Worm (Caenorhabditis elegans) whole organism, young adult: ENCODE data around the gene F52C9.3.

Experiments
- B0261.1 ChIP-seq: sonication (generic microtip); optimal IDR thresholded peaks from 2 replicates; lab custom pipeline; 2016; ENCODE audit warnings: mild to moderate bottlenecking, missing genetic modification characterization, moderate library complexity, missing compliant biosample characterization
- B0336.3 ChIP-seq: fragments of 200-800 bp; sonication (Bioruptor generic); IDR thresholded peaks from 2 replicates; pipeline ENCODE4 v1.3.6; 2022; ENCODE audit warnings: missing genetic modification characterization, missing compliant biosample characterization
- F39B2.1 ChIP-seq: fragments of 200-800 bp; sonication (Bioruptor generic); IDR thresholded peaks from 2 replicates; pipeline ENCODE4 v1.3.6; 2022; ENCODE audit warnings: missing genetic modification reagents, missing genetic modification characterization, missing compliant biosample characterization
- F49E8.2 ChIP-seq: sonication (generic microtip); optimal IDR thresholded peaks from 3 replicates; lab custom pipeline; 2017; ENCODE audit warnings: missing genetic modification characterization, mild to moderate bottlenecking, missing compliant biosample characterization, antibody characterized with exemption, moderate library complexity; ENCODE audit not compliant: insufficient read depth
- F55B11.4 ChIP-seq: sonication (generic microtip); optimal IDR thresholded peaks from 2 replicates; lab custom pipeline; 2016; ENCODE audit warnings: missing compliant biosample characterization, missing genetic modification characterization, borderline replicate concordance; ENCODE audit not compliant: insufficient read depth
- F57C9.4 ChIP-seq: sonication (generic microtip); optimal IDR thresholded peaks from 2 replicates; lab custom pipeline; 2017; ENCODE audit warnings: mild to moderate bottlenecking, missing genetic modification characterization, missing compliant biosample characterization
- K12H6.12 ChIP-seq: fragments of 200-800 bp; sonication (Bioruptor generic); optimal IDR thresholded peaks from 2 replicates; lab custom pipeline; 2018; ENCODE audit warnings: mild to moderate bottlenecking, missing genetic modification characterization, missing compliant biosample characterization
- Y53F4B.3 ChIP-seq: fragments of 200-800 bp; sonication (Bioruptor generic); IDR thresholded peaks from 2 replicates; pipeline ENCODE4 v1.3.6; 2022; ENCODE audit warnings: missing genetic modification reagents, missing genetic modification characterization, missing compliant biosample characterization
- Y53G8AR.9 ChIP-seq: fragments of 200-800 bp; sonication (Bioruptor generic); conservative IDR thresholded peaks from 2 replicates; pipeline ENCODE4 v1.3.6; 2022; ENCODE audit warnings: missing genetic modification reagents, missing genetic modification characterization, missing compliant biosample characterization
- Y79H2A.3 ChIP-seq: fragments of 200-800 bp; sonication (Bioruptor generic); conservative IDR thresholded peaks from 2 replicates; pipeline ENCODE4 v1.3.6; 2022; ENCODE audit warnings: missing genetic modification reagents, missing genetic modification characterization, missing compliant biosample characterization
- Y95B8A.8 ChIP-seq: fragments of 200-800 bp; sonication (Bioruptor generic); IDR thresholded peaks from 2 replicates; pipeline ENCODE4 v1.3.6; 2022; ENCODE audit warnings: missing genetic modification reagents, missing genetic modification characterization, missing compliant biosample characterization
- ama-1 ChIP-seq, 3 experiments: fragments of 150-350 bp in 1 of 3; sonication (generic microtip) in 2 of 3; optimal IDR thresholded peaks; 2 replicates each; lab custom pipeline; 2014 to 2018; ENCODE audit warnings: missing biosample characterization in 2 of 3, missing genetic modification characterization in 2 of 3, missing genetic modification reagents in 2 of 3
- aptf-2 ChIP-seq: fragments of 200-800 bp; sonication (Bioruptor generic); conservative IDR thresholded peaks from 2 replicates; pipeline ENCODE4 v1.3.6; 2022; ENCODE audit warnings: missing genetic modification reagents, missing genetic modification characterization, missing compliant biosample characterization
- attf-3 ChIP-seq: fragments of 200-800 bp; sonication (Bioruptor generic); conservative IDR thresholded peaks from 2 replicates; pipeline ENCODE4 v1.3.6; 2022; ENCODE audit warnings: missing genetic modification reagents, missing genetic modification characterization, missing compliant biosample characterization
- attf-5 ChIP-seq: fragments of 200-800 bp; sonication (Bioruptor generic); optimal IDR thresholded peaks from 2 replicates; lab custom pipeline; 2018; ENCODE audit warnings: mild to moderate bottlenecking, missing genetic modification characterization, missing compliant biosample characterization
- cebp-2 ChIP-seq: fragments of 200-800 bp; sonication (Bioruptor generic); IDR thresholded peaks from 2 replicates; pipeline ENCODE4 v1.3.6; 2022; ENCODE audit warnings: missing genetic modification characterization, missing compliant biosample characterization
- ceh-27 ChIP-seq: fragments of 200-800 bp; sonication (Bioruptor generic); optimal IDR thresholded peaks from 2 replicates; lab custom pipeline; 2018; ENCODE audit warnings: mild to moderate bottlenecking, missing genetic modification characterization, moderate library complexity, missing compliant biosample characterization
- ceh-40 ChIP-seq: fragments of 200-800 bp; sonication (Bioruptor generic); IDR thresholded peaks from 2 replicates; pipeline ENCODE4 v1.3.6; 2022; ENCODE audit warnings: missing genetic modification characterization, missing compliant biosample characterization
- ceh-91 ChIP-seq: fragments of 200-800 bp; sonication (Bioruptor generic); IDR thresholded peaks from 2 replicates; pipeline ENCODE4 v1.3.6; 2022; ENCODE audit warnings: missing genetic modification reagents, missing genetic modification characterization, missing compliant biosample characterization
- die-1 ChIP-seq: sonication (generic microtip); optimal IDR thresholded peaks from 2 replicates; lab custom pipeline; 2016; ENCODE audit warnings: missing genotype, mild to moderate bottlenecking, missing genetic modification characterization, missing compliant biosample characterization
- egl-18 ChIP-seq: fragments of 200-800 bp; sonication (Bioruptor generic); IDR thresholded peaks from 2 replicates; pipeline ENCODE4 v1.3.6; 2022; ENCODE audit warnings: missing genetic modification reagents, missing genetic modification characterization, missing compliant biosample characterization
- egl-44 ChIP-seq: fragments of 200-800 bp; sonication (Bioruptor generic); IDR thresholded peaks from 2 replicates; pipeline ENCODE4 v1.3.6; 2022; ENCODE audit warnings: missing genetic modification reagents, missing genetic modification characterization, missing compliant biosample characterization
- ets-4 ChIP-seq: fragments of 200-800 bp; sonication (Bioruptor generic); optimal IDR thresholded peaks from 2 replicates; lab custom pipeline; 2018; ENCODE audit warnings: mild to moderate bottlenecking, missing genetic modification characterization, missing compliant biosample characterization
- gei-17 ChIP-seq: fragments of 200-800 bp; sonication (Bioruptor generic); optimal IDR thresholded peaks from 2 replicates; lab custom pipeline; 2018; ENCODE audit warnings: mild to moderate bottlenecking, missing genetic modification characterization, missing compliant biosample characterization
- him-1 ChIP-seq: sonication (generic microtip); optimal IDR thresholded peaks from 2 replicates; lab custom pipeline; 2016; ENCODE audit warnings: missing genotype, missing genetic modification reagents, missing genetic modification characterization, missing compliant biosample characterization
- hlh-26 ChIP-seq: fragments of 200-800 bp; sonication (Bioruptor generic); conservative IDR thresholded peaks from 2 replicates; pipeline ENCODE4 v1.3.6; 2022; ENCODE audit warnings: missing genetic modification reagents, missing genetic modification characterization, missing compliant biosample characterization
- hrde-1 ChIP-seq: sonication (generic microtip); optimal IDR thresholded peaks from 2 replicates; lab custom pipeline; 2016; ENCODE audit warnings: missing genetic modification characterization, mild to moderate bottlenecking, missing compliant biosample characterization, moderate library complexity, missing genotype, missing genetic modification reagents, borderline replicate concordance
- hsf-1 ChIP-seq: fragments of 200-800 bp; sonication (Bioruptor generic); IDR thresholded peaks from 2 replicates; pipeline ENCODE4 v1.3.6; 2022; ENCODE audit warnings: missing genetic modification reagents, missing genetic modification characterization, missing compliant biosample characterization
- lag-1 ChIP-seq: fragments of 200-800 bp; sonication (Bioruptor generic); IDR thresholded peaks from 2 replicates; pipeline ENCODE4 v1.3.6; 2022; ENCODE audit warnings: missing genetic modification reagents, missing genetic modification characterization, missing compliant biosample characterization
- let-607 ChIP-seq, 2 experiments: fragments of 200-800 bp in 1 of 2; sonication (Bioruptor generic) in 1 of 2; sonication (generic microtip) in 1 of 2; optimal IDR thresholded peaks; 2 replicates each; lab custom pipeline; 2016 to 2018; ENCODE audit warnings: mild to moderate bottlenecking in 2 of 2, missing compliant biosample characterization in 2 of 2, missing genetic modification characterization in 2 of 2, moderate library complexity in 2 of 2, missing genotype in 1 of 2
- lin-26 ChIP-seq: fragments of 200-800 bp; sonication (Bioruptor generic); IDR thresholded peaks from 2 replicates; pipeline ENCODE4 v1.3.6; 2022; ENCODE audit warnings: missing genetic modification reagents, missing genetic modification characterization, missing compliant biosample characterization
- lir-1 ChIP-seq: fragments of 200-800 bp; sonication (Bioruptor generic); conservative IDR thresholded peaks from 2 replicates; pipeline ENCODE4 v1.3.6; 2022; ENCODE audit warnings: missing genetic modification reagents, missing genetic modification characterization, missing compliant biosample characterization
- lsl-1 ChIP-seq: fragments of 200-800 bp; sonication (Bioruptor generic); optimal IDR thresholded peaks from 2 replicates; lab custom pipeline; 2018; ENCODE audit warnings: mild to moderate bottlenecking, missing genetic modification characterization, moderate library complexity, missing compliant biosample characterization
- madf-3 ChIP-seq: fragments of 200-800 bp; sonication (Bioruptor generic); IDR thresholded peaks from 2 replicates; pipeline ENCODE4 v1.3.6; 2022; ENCODE audit warnings: missing genetic modification reagents, missing genetic modification characterization, missing compliant biosample characterization
- mcd-1 ChIP-seq: fragments of 200-800 bp; sonication (Bioruptor generic); IDR thresholded peaks from 2 replicates; pipeline ENCODE4 v1.3.6; 2022; ENCODE audit warnings: missing genetic modification reagents, missing genetic modification characterization, missing compliant biosample characterization
- nhr-27 ChIP-seq: fragments of 200-800 bp; sonication (Bioruptor generic); optimal IDR thresholded peaks from 2 replicates; lab custom pipeline; 2018; ENCODE audit warnings: mild to moderate bottlenecking, missing genetic modification characterization, moderate library complexity, missing compliant biosample characterization
- rcor-1 ChIP-seq: fragments of 200-800 bp; sonication (Bioruptor generic); IDR thresholded peaks from 2 replicates; pipeline ENCODE4 v1.3.6; 2022; ENCODE audit warnings: missing genetic modification reagents, missing genetic modification characterization, missing compliant biosample characterization
- repo-1 ChIP-seq: sonication (generic microtip); optimal IDR thresholded peaks from 2 replicates; lab custom pipeline; 2017; ENCODE audit warnings: mild to moderate bottlenecking, missing genetic modification characterization, missing compliant biosample characterization
- sdz-38 ChIP-seq: sonication (generic microtip); optimal IDR thresholded peaks from 2 replicates; lab custom pipeline; 2016; ENCODE audit warnings: missing genotype, missing genetic modification characterization, missing compliant biosample characterization
- snpc-1.1 ChIP-seq: sonication (generic microtip); optimal IDR thresholded peaks from 2 replicates; lab custom pipeline; 2017; ENCODE audit warnings: missing genetic modification characterization, mild to moderate bottlenecking, missing compliant biosample characterization, antibody characterized with exemption, moderate library complexity, missing genotype, missing genetic modification reagents; ENCODE audit not compliant: insufficient read depth
- sptf-2 ChIP-seq: fragments of 200-800 bp; sonication (Bioruptor generic); optimal IDR thresholded peaks from 2 replicates; lab custom pipeline; 2018; ENCODE audit warnings: mild to moderate bottlenecking, missing genetic modification characterization, missing compliant biosample characterization
- xnd-1 ChIP-seq: sonication (generic microtip); optimal IDR thresholded peaks from 2 replicates; lab custom pipeline; 2016; ENCODE audit warnings: missing genotype, missing genetic modification reagents, missing genetic modification characterization, missing compliant biosample characterization
- zfh-2 ChIP-seq: fragments of 200-800 bp; sonication (Bioruptor generic); conservative IDR thresholded peaks from 2 replicates; pipeline ENCODE4 v1.3.6; 2022; ENCODE audit warnings: missing genetic modification reagents, missing genetic modification characterization, missing compliant biosample characterization
- ztf-18 ChIP-seq: sonication (generic microtip); optimal IDR thresholded peaks from 2 replicates; lab custom pipeline; 2016; ENCODE audit warnings: missing genotype, mild to moderate bottlenecking, missing genetic modification characterization, missing compliant biosample characterization

F52C9.3 gene

DNA sequence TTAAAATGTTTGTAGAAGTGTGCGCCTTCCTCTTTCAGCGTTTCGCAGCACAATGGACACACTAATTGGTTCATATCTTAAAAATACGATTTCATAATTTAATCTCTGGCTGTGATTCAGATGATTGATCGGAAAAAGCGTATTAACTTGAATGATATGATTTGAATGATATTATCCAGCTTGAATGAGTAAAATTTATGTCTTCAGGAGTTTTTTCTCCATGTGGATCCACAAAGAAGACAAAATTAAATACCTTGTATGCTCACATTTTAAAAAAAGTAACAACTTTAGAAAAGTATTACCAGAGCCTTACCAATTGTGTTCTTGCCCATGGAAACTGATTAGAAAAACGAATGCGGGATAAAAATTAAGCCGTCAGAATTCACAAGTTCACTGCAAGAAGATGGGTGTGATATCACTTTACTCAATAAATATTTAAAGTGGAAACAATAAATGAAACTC lies 48.3 kb upstream of the F52C9.3 start, which contains the start of gene ztf-8 (continued):
- no peak for TF ChIP-seq F39B2.1
- peak; percentile 79 for TF ChIP-seq repo-1 (tag; lab: Kevin White, UChicago)
- TF ChIP-seq F49E8.2 (tag; lab: Kevin White, UChicago): peak; percentile 75
- no peak for TF ChIP-seq sdz-38 (tag; lab: Kevin White, UChicago)
- no peak for TF ChIP-seq sptf-2 (GFP tag; lab: Kevin White, UChicago)
- no peak for TF ChIP-seq attf-5 (GFP tag; lab: Kevin White, UChicago)
- TF ChIP-seq ceh-40 (GFP tag; lab: Robert Waterston, UW): no peak
- TF ChIP-seq Y53G8AR.9 (GFP tag; lab: Robert Waterston, UW): peak; percentile 66; the same call in 1 of the 2 replicates
- peak; percentile 2 for TF ChIP-seq B0261.1 (tag; lab: Kevin White, UChicago)
- TF ChIP-seq nhr-27 (tag; lab: Kevin White, UChicago): no peak
- peak; percentile 37 for TF ChIP-seq ama-1 (optimal IDR thresholded peaks at IDR 0.05; lab: Kevin White, UChicago)
- peak in 1 of 2 experiments; percentile 5 for TF ChIP-seq ama-1 (GFP tag; optimal IDR thresholded peaks at IDR 0.05; lab: Kevin White, UChicago)
- no peak for TF ChIP-seq lag-1 (GFP tag; lab: Robert Waterston, UW)
- no peak for TF ChIP-seq lir-1
- TF ChIP-seq Y53F4B.3 (GFP tag; lab: Robert Waterston, UW): no peak
- no peak for TF ChIP-seq ets-4 (GFP tag; lab: Kevin White, UChicago)
- no peak for TF ChIP-seq hlh-26 (GFP tag; lab: Robert Waterston, UW)
- no peak for TF ChIP-seq ceh-91 (GFP tag; lab: Robert Waterston, UW)
- no peak for TF ChIP-seq him-1
- TF ChIP-seq cebp-2: no peak
- no peak for TF ChIP-seq hrde-1 (tag; lab: Kevin White, UChicago)

- no peak for TF ChIP-seq F57C9.4 (tag; lab: Kevin White, UChicago)
- no peak for TF ChIP-seq ceh-27 (GFP tag; lab: Kevin White, UChicago)
- peak; percentile 37 for TF ChIP-seq lin-26 (GFP tag; lab: Robert Waterston, UW)
- no peak for TF ChIP-seq Y79H2A.3
- no peak for TF ChIP-seq rcor-1 (GFP tag; lab: Robert Waterston, UW)
- TF ChIP-seq lag-1 (GFP tag; lab: Robert Waterston, UW): no peak
- TF ChIP-seq K12H6.12: no peak
- TF ChIP-seq die-1: no peak
- TF ChIP-seq Y95B8A.8 (GFP tag; lab: Robert Waterston, UW): no peak
- TF ChIP-seq zfh-2 (GFP tag; lab: Robert Waterston, UW): no peak
- TF ChIP-seq him-1: no peak
- 0 out of 2 replicates have a peak, but pooled peaks have one; percentile 50 for TF ChIP-seq cebp-2
- TF ChIP-seq let-607 (tag; optimal IDR thresholded peaks at IDR 0.05; lab: Kevin White, UChicago): no peak
- no peak for TF ChIP-seq sdz-38 (tag; lab: Kevin White, UChicago)
- peak; percentile 25; the same call in 1 of the 2 replicates for TF ChIP-seq B0336.3 (GFP tag; lab: Robert Waterston, UW)
- TF ChIP-seq ets-4 (GFP tag; lab: Kevin White, UChicago): no peak
- 0 out of 2 replicates have a peak, but pooled peaks have one; percentile 58 for TF ChIP-seq madf-3 (GFP tag; lab: Robert Waterston, UW)
- TF ChIP-seq attf-3: no peak
- TF ChIP-seq F55B11.4 (tag; lab: Kevin White, UChicago): no peak
- no peak for TF ChIP-seq gei-17
- TF ChIP-seq mcd-1 (GFP tag; lab: Robert Waterston, UW): peak; percentile 17; the same call in 1 of the 2 replicates
- TF ChIP-seq lir-1: no peak
- peak; percentile 27; the same call in 1 of the 2 replicates for TF ChIP-seq hsf-1 (GFP tag; lab: Robert Waterston, UW)
- no peak for TF ChIP-seq ztf-18 (tag; lab: Kevin White, UChicago)
- no peak for TF ChIP-seq egl-44 (GFP tag; lab: Robert Waterston, UW)
- TF ChIP-seq lsl-1 (GFP tag; lab: Kevin White, UChicago): no peak
- TF ChIP-seq xnd-1: no peak
- TF ChIP-seq snpc-1.1 (tag; lab: Kevin White, UChicago): no peak
- TF ChIP-seq aptf-2 (GFP tag; lab: Robert Waterston, UW): no peak
- no peak for TF ChIP-seq egl-18 (GFP tag; lab: Robert Waterston, UW)
- no peak for TF ChIP-seq sptf-2 (GFP tag; lab: Kevin White, UChicago)
Observed at ce11 chrIII:5274250-5274649, 47.4 kb upstream of the F52C9.3 start.
